Worm (Caenorhabditis elegans) whole organism, L2 larva: ENCODE measurements around the gene fzr-1.

Source experiments
- C34F6.9 ChIP-seq: fragments of 150-350 bp; optimal IDR thresholded peaks from 2 replicates; lab custom pipeline; 2014; ENCODE audit warnings: missing biosample characterization, missing genetic modification characterization
- R02D3.7 ChIP-seq: fragments of 150-350 bp; optimal IDR thresholded peaks from 2 replicates; lab custom pipeline; 2014; ENCODE audit warnings: missing biosample characterization, missing genetic modification characterization
- Y55F3AM.14 ChIP-seq: fragments of 200-800 bp; sonication (Bioruptor generic); optimal IDR thresholded peaks from 2 replicates; lab custom pipeline; 2018; ENCODE audit warnings: mild to moderate bottlenecking, missing genetic modification characterization, missing compliant biosample characterization
- ZK546.5 ChIP-seq: sonication (generic microtip); optimal IDR thresholded peaks from 2 replicates; lab custom pipeline; 2017; ENCODE audit warnings: missing biosample characterization, missing genetic modification characterization
- alr-1 ChIP-seq: fragments of 150-350 bp; optimal IDR thresholded peaks from 2 replicates; lab custom pipeline; 2014; ENCODE audit warnings: missing biosample characterization, missing genetic modification characterization
- aly-2 ChIP-seq: fragments of 150-350 bp; optimal IDR thresholded peaks from 2 replicates; lab custom pipeline; 2014; ENCODE audit warnings: missing biosample characterization, missing genetic modification characterization
- ama-1 ChIP-seq: fragments of 150-350 bp; optimal IDR thresholded peaks from 2 replicates; lab custom pipeline; 2018; ENCODE audit warnings: inconsistent platforms
- blmp-1 ChIP-seq: sonication (generic microtip); optimal IDR thresholded peaks from 2 replicates; lab custom pipeline; 2017; ENCODE audit warnings: missing genetic modification characterization, mild to moderate bottlenecking, missing compliant biosample characterization, antibody characterized with exemption, moderate library complexity; ENCODE audit not compliant: insufficient read depth
- ceh-16 ChIP-seq: fragments of 150-350 bp; optimal IDR thresholded peaks from 2 replicates; lab custom pipeline; 2014; ENCODE audit warnings: missing biosample characterization, missing genetic modification characterization
- ceh-82 ChIP-seq: fragments of 150-350 bp; optimal IDR thresholded peaks from 2 replicates; lab custom pipeline; 2014; ENCODE audit warnings: missing biosample characterization, missing genetic modification characterization
- crh-2 ChIP-seq: sonication (generic microtip); optimal IDR thresholded peaks from 2 replicates; lab custom pipeline; 2017; ENCODE audit warnings: missing biosample characterization, missing genetic modification characterization
- dmd-4 ChIP-seq: sonication (generic microtip); optimal IDR thresholded peaks from 2 replicates; lab custom pipeline; 2017; ENCODE audit warnings: missing biosample characterization, missing genetic modification characterization
- egl-27 ChIP-seq: sonication (generic microtip); optimal IDR thresholded peaks from 3 replicates; lab custom pipeline; 2017; ENCODE audit warnings: missing biosample characterization, missing genetic modification reagents, missing genetic modification characterization
- elt-1 ChIP-seq: fragments of 150-350 bp; optimal IDR thresholded peaks from 2 replicates; lab custom pipeline; 2014; ENCODE audit warnings: missing biosample characterization, missing genetic modification characterization
- elt-3 ChIP-seq: sonication (generic microtip); optimal IDR thresholded peaks from 2 replicates; lab custom pipeline; 2017; ENCODE audit warnings: missing biosample characterization, missing genetic modification characterization
- fos-1 ChIP-seq: fragments of 150-350 bp; optimal IDR thresholded peaks from 2 replicates; lab custom pipeline; 2014; ENCODE audit warnings: missing biosample characterization, missing genetic modification characterization
- gmeb-1 ChIP-seq: fragments of 150-350 bp; optimal IDR thresholded peaks from 2 replicates; lab custom pipeline; 2014; ENCODE audit warnings: missing biosample characterization, missing genetic modification characterization
- lin-11 ChIP-seq: fragments of 150-350 bp; sonication (generic microtip); optimal IDR thresholded peaks from 2 replicates; lab custom pipeline; 2014; ENCODE audit warnings: missing biosample characterization, missing genetic modification characterization, inconsistent platforms, mixed read lengths
- lin-13 ChIP-seq: fragments of 150-350 bp; optimal IDR thresholded peaks from 2 replicates; lab custom pipeline; 2014; ENCODE audit warnings: missing biosample characterization, missing genetic modification reagents, missing genetic modification characterization
- lin-39 ChIP-seq: fragments of 150-350 bp; optimal IDR thresholded peaks from 2 replicates; lab custom pipeline; 2014; ENCODE audit warnings: missing biosample characterization, missing genetic modification reagents, missing genetic modification characterization
- lsy-2 ChIP-seq, 2 experiments: fragments of 150-350 bp in 1 of 2; sonication (generic microtip) in 1 of 2; optimal IDR thresholded peaks; 2 replicates each; lab custom pipeline; 2014 to 2017; ENCODE audit warnings: missing biosample characterization in 2 of 2, missing genetic modification characterization in 2 of 2
- mab-5 ChIP-seq: fragments of 150-350 bp; optimal IDR thresholded peaks from 2 replicates; lab custom pipeline; 2014; ENCODE audit warnings: missing biosample characterization, missing genetic modification characterization
- mbf-1 ChIP-seq: sonication (generic microtip); optimal IDR thresholded peaks from 2 replicates; lab custom pipeline; 2017; ENCODE audit warnings: missing biosample characterization, missing genetic modification characterization
- mdl-1 ChIP-seq, 2 experiments: fragments of 150-350 bp in 1 of 2; sonication (generic microtip) in 1 of 2; optimal IDR thresholded peaks; 2 replicates each; lab custom pipeline; 2017; ENCODE audit warnings: missing biosample characterization in 2 of 2, missing genetic modification characterization in 2 of 2
- nhr-10 ChIP-seq: sonication (generic microtip); optimal IDR thresholded peaks from 2 replicates; lab custom pipeline; 2017; ENCODE audit warnings: missing biosample characterization, missing genetic modification characterization
- nhr-11 ChIP-seq: fragments of 150-350 bp; optimal IDR thresholded peaks from 2 replicates; lab custom pipeline; 2014; ENCODE audit warnings: missing biosample characterization, missing genetic modification characterization
- nhr-12 ChIP-seq: fragments of 150-350 bp; optimal IDR thresholded peaks from 2 replicates; lab custom pipeline; 2014; ENCODE audit warnings: missing biosample characterization, missing genetic modification characterization
- nhr-129 ChIP-seq: fragments of 150-350 bp; optimal IDR thresholded peaks from 2 replicates; lab custom pipeline; 2014; ENCODE audit warnings: missing biosample characterization, missing genetic modification characterization
- nhr-21 ChIP-seq: fragments of 150-350 bp; optimal IDR thresholded peaks from 2 replicates; lab custom pipeline; 2014; ENCODE audit warnings: missing biosample characterization, missing genetic modification characterization
- nhr-23 ChIP-seq: fragments of 150-350 bp; optimal IDR thresholded peaks from 2 replicates; lab custom pipeline; 2014; ENCODE audit warnings: missing biosample characterization, missing genetic modification reagents, missing genetic modification characterization
- nhr-237 ChIP-seq: fragments of 150-350 bp; optimal IDR thresholded peaks from 2 replicates; lab custom pipeline; 2014; ENCODE audit warnings: missing biosample characterization, missing genetic modification characterization
- nhr-25 ChIP-seq: fragments of 150-350 bp; sonication (generic microtip); optimal IDR thresholded peaks from 3 replicates; lab custom pipeline; 2014; ENCODE audit warnings: missing biosample characterization, missing genetic modification characterization
- nhr-6 ChIP-seq: fragments of 150-350 bp; optimal IDR thresholded peaks from 2 replicates; lab custom pipeline; 2014; ENCODE audit warnings: missing biosample characterization, missing genetic modification characterization
- nhr-77 ChIP-seq: fragments of 150-350 bp; optimal IDR thresholded peaks from 2 replicates; lab custom pipeline; 2014; ENCODE audit warnings: missing biosample characterization, missing genetic modification characterization
- peb-1 ChIP-seq: fragments of 150-350 bp; optimal IDR thresholded peaks from 2 replicates; lab custom pipeline; 2014; ENCODE audit warnings: missing biosample characterization, missing genetic modification characterization
- sem-4 ChIP-seq: fragments of 150-350 bp; optimal IDR thresholded peaks from 2 replicates; lab custom pipeline; 2014; ENCODE audit warnings: missing biosample characterization, missing genetic modification reagents, missing genetic modification characterization
- skn-1 ChIP-seq: sonication (generic microtip); optimal IDR thresholded peaks from 2 replicates; lab custom pipeline; 2017; ENCODE audit warnings: missing biosample characterization, missing genetic modification characterization
- sma-3 ChIP-seq: sonication (generic microtip); optimal IDR thresholded peaks from 2 replicates; lab custom pipeline; 2016; ENCODE audit warnings: missing genetic modification reagents, missing genetic modification characterization, missing compliant biosample characterization
- sma-9 ChIP-seq, 2 experiments: fragments of 150-350 bp in 1 of 2; sonication (generic microtip) in 1 of 2; optimal IDR thresholded peaks; 2 replicates each; lab custom pipeline; 2014 to 2016; ENCODE audit warnings: missing genetic modification characterization in 2 of 2, mild to moderate bottlenecking in 1 of 2, missing biosample characterization in 1 of 2, missing compliant biosample characterization in 1 of 2, missing genetic modification reagents in 1 of 2, moderate library complexity in 1 of 2
- snpc-4 ChIP-seq: fragments of 150-350 bp; optimal IDR thresholded peaks from 2 replicates; lab custom pipeline; 2014; ENCODE audit warnings: missing biosample characterization, missing genetic modification characterization
- unc-39 ChIP-seq: fragments of 150-350 bp; optimal IDR thresholded peaks from 2 replicates; lab custom pipeline; 2014; ENCODE audit warnings: missing biosample characterization, missing genetic modification characterization
- unc-55 ChIP-seq: fragments of 150-350 bp; sonication (generic microtip); optimal IDR thresholded peaks from 3 replicates; lab custom pipeline; 2014; ENCODE audit warnings: missing biosample characterization, missing genetic modification reagents, missing genetic modification characterization
- unc-62 ChIP-seq: fragments of 150-350 bp; optimal IDR thresholded peaks from 2 replicates; lab custom pipeline; 2014; ENCODE audit warnings: missing biosample characterization, missing genetic modification reagents, missing genetic modification characterization
- zag-1 ChIP-seq: fragments of 150-350 bp; optimal IDR thresholded peaks from 2 replicates; lab custom pipeline; 2014; ENCODE audit warnings: missing biosample characterization, missing genetic modification characterization
- ztf-1 ChIP-seq: fragments of 200-800 bp; sonication (Bioruptor generic); conservative IDR thresholded peaks from 2 replicates; pipeline ENCODE4 v1.3.6; 2022; ENCODE audit warnings: missing genetic modification characterization, missing compliant biosample characterization
- ztf-11 ChIP-seq: sonication (generic microtip); optimal IDR thresholded peaks from 2 replicates; lab custom pipeline; 2017; ENCODE audit warnings: missing biosample characterization, missing genetic modification characterization
- ztf-4 ChIP-seq: fragments of 150-350 bp; optimal IDR thresholded peaks from 2 replicates; lab custom pipeline; 2014; ENCODE audit warnings: missing biosample characterization, missing genetic modification characterization

fzr-1 gene

DNA sequence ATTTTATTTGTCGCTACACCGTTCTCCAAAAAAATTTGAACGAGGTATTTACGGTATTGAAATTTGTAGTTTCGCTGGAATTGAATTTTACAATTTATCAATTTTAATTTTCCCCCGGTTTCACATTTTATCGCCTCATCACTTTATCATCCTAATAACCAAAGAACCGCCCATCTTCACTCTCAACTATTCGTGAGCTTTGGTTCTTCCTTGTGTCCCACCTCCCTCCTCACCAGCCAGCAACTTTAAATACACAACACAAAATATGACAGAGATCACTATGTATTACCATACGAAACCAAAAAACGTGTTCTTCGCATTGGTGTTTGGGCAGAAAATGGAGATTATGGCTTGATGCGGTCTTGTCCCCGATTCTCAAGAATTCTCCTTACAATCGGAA, 40.2 kb downstream of the fzr-1 start:
- TF ChIP-seq nhr-129 (tag; lab: Kevin White, UChicago) (peak; percentile 40), crh-2 (tag; lab: Kevin White, UChicago) (peak; percentile 10), nhr-11 (no peak), elt-1 (tag; lab: Kevin White, UChicago) (no peak), zag-1 (tag; lab: Kevin White, UChicago) (no peak), ztf-11 (no peak), ZK546.5 (no peak), unc-39 (tag; lab: Kevin White, UChicago) (no peak), mbf-1 (tag; lab: Kevin White, UChicago) (no peak), dmd-4 (tag; lab: Kevin White, UChicago) (no peak), nhr-23 (tag; lab: Kevin White, UChicago) (no peak), fos-1 (tag; lab: Kevin White, UChicago) (peak; percentile 8), Y55F3AM.14 (GFP tag; lab: Kevin White, UChicago) (no peak), lin-11 (tag; lab: Kevin White, UChicago) (no peak), aly-2 (tag; lab: Kevin White, UChicago) (no peak), R02D3.7 (tag; lab: Kevin White, UChicago) (no peak), mab-5 (no peak), nhr-12 (tag; lab: Kevin White, UChicago) (no peak), ceh-16 (no peak), sem-4 (no peak), nhr-6 (tag; lab: Kevin White, UChicago) (no peak), lin-13 (GFP tag; lab: Kevin White, UChicago) (no peak), lsy-2 (tag; optimal IDR thresholded peaks at IDR 0.05; lab: Kevin White, UChicago) (no peak), mdl-1 (tag; optimal IDR thresholded peaks at IDR 0.05; lab: Kevin White, UChicago) (no peak), sma-9 (GFP tag; optimal IDR thresholded peaks at IDR 0.05; lab: Kevin White, UChicago) (peak; percentile 65), sma-9 (tag; optimal IDR thresholded peaks at IDR 0.05; lab: Kevin White, UChicago) (no peak), nhr-10 (tag; lab: Kevin White, UChicago) (no peak), nhr-21 (tag; lab: Kevin White, UChicago) (no peak), lin-39 (tag; lab: Kevin White, UChicago) (no peak), egl-27 (tag; lab: Kevin White, UChicago) (no peak), skn-1 (tag; lab: Kevin White, UChicago) (no peak), ztf-4 (tag; lab: Kevin White, UChicago) (no peak), ztf-1 (no peak), nhr-77 (no peak), C34F6.9 (no peak), elt-3 (tag; lab: Kevin White, UChicago) (no peak), ceh-82 (tag; lab: Kevin White, UChicago) (no peak), nhr-25 (tag; lab: Kevin White, UChicago) (peak; percentile 13), nhr-237 (tag; lab: Kevin White, UChicago) (no peak), gmeb-1 (tag; lab: Kevin White, UChicago) (peak; percentile 14)
- TF ChIP-seq, all 48 proteins: peak for 6

DNA sequence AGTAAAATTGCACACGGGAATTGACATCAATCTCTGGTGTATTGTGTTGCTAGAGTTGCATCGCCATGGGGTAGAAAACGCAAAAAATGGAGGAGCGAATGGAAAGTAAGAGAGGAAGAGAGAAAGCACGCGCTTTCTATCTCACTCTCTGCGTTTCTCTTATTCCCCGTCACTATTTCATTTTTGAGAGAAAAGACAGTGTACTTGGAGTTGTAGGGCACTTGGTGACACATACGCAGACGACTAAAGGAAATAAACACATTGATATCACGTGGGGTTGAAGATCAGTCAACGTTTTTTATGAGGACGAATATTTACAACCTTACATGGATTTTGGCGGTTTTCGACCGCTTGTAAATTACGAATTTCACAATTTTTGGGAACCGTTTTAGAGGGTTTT, 40.8 kb downstream of the fzr-1 start:
- TF ChIP-seq ceh-82 (tag; lab: Kevin White, UChicago) (no peak), ceh-16 (no peak), blmp-1 (tag; lab: Kevin White, UChicago) (peak; percentile 96), lin-11 (tag; lab: Kevin White, UChicago) (no peak), zag-1 (tag; lab: Kevin White, UChicago) (peak; percentile 78), lin-13 (GFP tag; lab: Kevin White, UChicago) (peak; percentile 84), nhr-77 (no peak), Y55F3AM.14 (GFP tag; lab: Kevin White, UChicago) (peak; percentile 79), lsy-2 (tag; optimal IDR thresholded peaks at IDR 0.05; lab: Kevin White, UChicago) (peak; percentile 32 to 95), lin-39 (tag; lab: Kevin White, UChicago) (no peak), nhr-21 (tag; lab: Kevin White, UChicago) (peak; percentile 97), unc-39 (tag; lab: Kevin White, UChicago) (no peak), nhr-10 (tag; lab: Kevin White, UChicago) (peak; percentile 54), C34F6.9 (peak; percentile 98), nhr-12 (tag; lab: Kevin White, UChicago) (no peak), alr-1 (tag; lab: Kevin White, UChicago) (peak; percentile 76), nhr-129 (tag; lab: Kevin White, UChicago) (peak; percentile 98), unc-55 (peak; percentile 67), ztf-1 (no peak), aly-2 (tag; lab: Kevin White, UChicago) (no peak), mbf-1 (tag; lab: Kevin White, UChicago) (no peak), snpc-4 (tag; lab: Kevin White, UChicago) (peak; percentile 53), sma-3 (GFP tag; lab: Kevin White, UChicago) (peak; percentile 96), peb-1 (tag; lab: Kevin White, UChicago) (no peak), sem-4 (peak; percentile 93), unc-62 (peak; percentile 84), mab-5 (peak; percentile 79), mdl-1 (tag; optimal IDR thresholded peaks at IDR 0.05; lab: Kevin White, UChicago) (peak; percentile 99 to 100), nhr-25 (tag; lab: Kevin White, UChicago) (peak; percentile 97), skn-1 (tag; lab: Kevin White, UChicago) (peak; percentile 45), crh-2 (tag; lab: Kevin White, UChicago) (peak; percentile 97), elt-3 (tag; lab: Kevin White, UChicago) (no peak), ztf-11 (no peak), nhr-11 (peak; percentile 68), ZK546.5 (no peak), ama-1 (lab: Kevin White, UChicago) (peak; percentile 57), nhr-6 (tag; lab: Kevin White, UChicago) (peak; percentile 96), fos-1 (tag; lab: Kevin White, UChicago) (peak; percentile 96), ztf-4 (tag; lab: Kevin White, UChicago) (peak; percentile 92), R02D3.7 (tag; lab: Kevin White, UChicago) (peak; percentile 22), gmeb-1 (tag; lab: Kevin White, UChicago) (peak; percentile 87)
